Fruit fly (Drosophila melanogaster) whole organism, embryonic: ENCODE results near the gene udt.
A peak's percentile ranks its signal among the peaks of the same experiment; 100 is the strongest.

Experiments
- Atf-2 ChIP-seq: fragments of 200-800 bp; sonication (Bioruptor generic); optimal IDR thresholded peaks from 2 replicates; lab custom pipeline; 2016; ENCODE audit warnings: missing biosample characterization, missing genetic modification characterization
- Atf6 ChIP-seq: fragments of 200-800 bp; sonication (Bioruptor generic); IDR thresholded peaks from 2 replicates; pipeline ENCODE4 v1.3.6; 2022; ENCODE audit warnings: missing biosample characterization, missing genetic modification characterization
- CG11247 ChIP-seq: fragments of 200-800 bp; sonication (Bioruptor generic); IDR thresholded peaks from 2 replicates; pipeline ENCODE4 v1.3.6; 2022; ENCODE audit warnings: missing biosample characterization, missing genetic modification characterization
- CG12104 ChIP-seq: fragments of 200-800 bp; sonication (Bioruptor generic); optimal IDR thresholded peaks from 3 replicates; lab custom pipeline; 2016; ENCODE audit warnings: missing biosample characterization, missing genetic modification characterization
- CG13775 ChIP-seq: fragments of 200-800 bp; sonication (Bioruptor generic); optimal IDR thresholded peaks from 3 replicates; lab custom pipeline; 2017; ENCODE audit warnings: missing biosample characterization, mild to moderate bottlenecking, missing genetic modification characterization
- CG14965 ChIP-seq: fragments of 200-800 bp; sonication (Bioruptor generic); optimal IDR thresholded peaks from 2 replicates; lab custom pipeline; 2016; ENCODE audit warnings: missing biosample characterization, missing genetic modification characterization, borderline replicate concordance
- CG16863 ChIP-seq: fragments of 200-800 bp; sonication (Bioruptor generic); optimal IDR thresholded peaks from 3 replicates; lab custom pipeline; 2016; ENCODE audit warnings: missing biosample characterization, missing genetic modification characterization
- CG2875 ChIP-seq: fragments of 200-800 bp; sonication (Bioruptor generic); optimal IDR thresholded peaks from 2 replicates; lab custom pipeline; 2017; ENCODE audit warnings: missing biosample characterization, mild to moderate bottlenecking, missing genetic modification characterization, missing genetic modification reagents
- CG3726 ChIP-seq: fragments of 200-800 bp; sonication (Bioruptor generic); IDR thresholded peaks from 3 replicates; pipeline ENCODE4, ENCODE4 v1.3.6; 2022; ENCODE audit warnings: missing biosample characterization, missing genetic modification characterization
- CG3838 ChIP-seq: fragments of 200-800 bp; sonication (Bioruptor generic); optimal IDR thresholded peaks from 3 replicates; lab custom pipeline; 2016; ENCODE audit warnings: missing biosample characterization, missing genetic modification characterization
- CG3995 ChIP-seq: fragments of 200-800 bp; sonication (Bioruptor generic); optimal IDR thresholded peaks from 3 replicates; lab custom pipeline; 2016; ENCODE audit warnings: missing biosample characterization, missing genetic modification characterization
- CG4328 ChIP-seq: fragments of 200-800 bp; sonication (Bioruptor generic); optimal IDR thresholded peaks from 3 replicates; lab custom pipeline; 2017; ENCODE audit warnings: missing biosample characterization, missing genetic modification reagents, missing genetic modification characterization
- CG4707 ChIP-seq: fragments of 200-800 bp; sonication (Bioruptor generic); optimal IDR thresholded peaks from 2 replicates; lab custom pipeline; 2018; ENCODE audit warnings: missing biosample characterization, mild to moderate bottlenecking, missing genetic modification characterization, moderate library complexity
- CG5180 ChIP-seq: fragments of 200-800 bp; sonication (Bioruptor generic); optimal IDR thresholded peaks from 3 replicates; lab custom pipeline; 2017; ENCODE audit warnings: missing biosample characterization, missing genetic modification characterization, mild to moderate bottlenecking, moderate library complexity, missing genetic modification reagents
- CG6683 ChIP-seq: fragments of 200-800 bp; sonication (Bioruptor generic); optimal IDR thresholded peaks from 2 replicates; lab custom pipeline; 2017; ENCODE audit warnings: missing biosample characterization, mild to moderate bottlenecking, missing genetic modification characterization, missing genetic modification reagents
- CG6854 ChIP-seq: fragments of 200-800 bp; sonication (Bioruptor generic); optimal IDR thresholded peaks from 3 replicates; lab custom pipeline; 2017; ENCODE audit warnings: missing biosample characterization, mild to moderate bottlenecking, missing genetic modification characterization
- CG8765 ChIP-seq: fragments of 200-800 bp; sonication (Bioruptor generic); IDR thresholded peaks from 2 replicates; pipeline ENCODE4 v1.3.6; 2022; ENCODE audit warnings: missing biosample characterization, missing genetic modification characterization
- CG9797 ChIP-seq: fragments of 200-800 bp; sonication (Bioruptor generic); optimal IDR thresholded peaks from 3 replicates; lab custom pipeline; 2018; ENCODE audit warnings: missing biosample characterization, mild to moderate bottlenecking, missing genetic modification characterization
- Camta ChIP-seq: fragments of 200-800 bp; sonication (Bioruptor generic); optimal IDR thresholded peaks from 2 replicates; lab custom pipeline; 2016; ENCODE audit warnings: missing biosample characterization, missing genetic modification characterization
- Doc2 ChIP-seq: fragments of 200-800 bp; sonication (Bioruptor generic); IDR thresholded peaks from 2 replicates; pipeline ENCODE4 v1.3.6; 2022; ENCODE audit warnings: missing biosample characterization, missing genetic modification characterization
- Drgx ChIP-seq: fragments of 200-800 bp; sonication (Bioruptor generic); IDR thresholded peaks from 2 replicates; pipeline ENCODE4 v1.3.6; 2022; ENCODE audit warnings: missing biosample characterization, missing genetic modification characterization
- E2f2 ChIP-seq: fragments of 200-800 bp; sonication (Bioruptor generic); IDR thresholded peaks from 2 replicates; pipeline ENCODE4 v1.3.6; 2022; ENCODE audit warnings: missing biosample characterization, missing genetic modification characterization
- Gug ChIP-seq: fragments of 200-800 bp; sonication (Bioruptor generic); IDR thresholded peaks from 4 replicates; pipeline ENCODE4 v1.3.6; 2022; ENCODE audit warnings: missing biosample characterization, missing genetic modification characterization
- HmgD ChIP-seq: fragments of 200-800 bp; sonication (Bioruptor generic); optimal IDR thresholded peaks from 3 replicates; lab custom pipeline; 2016; ENCODE audit warnings: missing biosample characterization, missing genetic modification characterization
- Hr3 ChIP-seq: fragments of 200-800 bp; sonication (Bioruptor generic); optimal IDR thresholded peaks from 3 replicates; lab custom pipeline; 2016; ENCODE audit warnings: missing biosample characterization, missing genetic modification characterization
- Kr ChIP-seq: fragments of 200-800 bp; sonication (Bioruptor generic); optimal IDR thresholded peaks from 2 replicates; lab custom pipeline; 2017; ENCODE audit warnings: missing biosample characterization, mild to moderate bottlenecking, missing genetic modification characterization
- Lhr ChIP-seq: fragments of 200-800 bp; sonication (Bioruptor generic); optimal IDR thresholded peaks from 3 replicates; lab custom pipeline; 2017; ENCODE audit warnings: mild to moderate bottlenecking, missing biosample characterization, missing genetic modification reagents, missing genetic modification characterization
- NFAT ChIP-seq: fragments of 200-800 bp; sonication (Bioruptor generic); IDR thresholded peaks from 2 replicates; pipeline ENCODE4 v1.3.6; 2022; ENCODE audit warnings: missing biosample characterization, missing genetic modification characterization
- Nf-YA ChIP-seq: fragments of 200-800 bp; sonication (Bioruptor generic); IDR thresholded peaks from 2 replicates; pipeline ENCODE4 v1.3.6; 2022; ENCODE audit warnings: missing biosample characterization, missing genetic modification characterization
- Rfx ChIP-seq: fragments of 200-800 bp; sonication (Bioruptor generic); IDR thresholded peaks from 2 replicates; pipeline ENCODE4 v1.3.6; 2022; ENCODE audit warnings: missing biosample characterization, missing genetic modification characterization
- Rx ChIP-seq: fragments of 200-800 bp; sonication (Bioruptor generic); IDR thresholded peaks from 2 replicates; pipeline ENCODE4 v1.3.6; 2022; ENCODE audit warnings: missing biosample characterization, missing genetic modification characterization
- Sox102F ChIP-seq: fragments of 200-800 bp; sonication (Bioruptor generic); optimal IDR thresholded peaks from 2 replicates; lab custom pipeline; 2018; ENCODE audit warnings: missing biosample characterization, mild to moderate bottlenecking, missing genetic modification characterization, moderate library complexity
- Usf ChIP-seq: fragments of 200-800 bp; sonication (Bioruptor generic); optimal IDR thresholded peaks from 2 replicates; lab custom pipeline; 2017; ENCODE audit warnings: missing genotype, missing biosample characterization, missing genetic modification characterization
- Xrp1 ChIP-seq: fragments of 200-800 bp; sonication (Bioruptor generic); IDR thresholded peaks from 2 replicates; pipeline ENCODE4 v1.3.6; 2022; ENCODE audit warnings: missing biosample characterization, missing genetic modification characterization
- bbx ChIP-seq: fragments of 200-800 bp; sonication (Bioruptor generic); IDR thresholded peaks from 2 replicates; pipeline ENCODE4 v1.3.6; 2022; ENCODE audit warnings: missing biosample characterization, missing genetic modification characterization; ENCODE audit not compliant: partially characterized antibody
- chn ChIP-seq: fragments of 200-800 bp; sonication (Bioruptor generic); optimal IDR thresholded peaks from 2 replicates; lab custom pipeline; 2016; ENCODE audit warnings: missing biosample characterization, missing genetic modification characterization
- dmrt11E ChIP-seq: fragments of 200-800 bp; sonication (Bioruptor generic); optimal IDR thresholded peaks from 3 replicates; lab custom pipeline; 2018; ENCODE audit warnings: missing biosample characterization, mild to moderate bottlenecking, missing genetic modification characterization, moderate library complexity
- grau ChIP-seq: fragments of 200-800 bp; optimal IDR thresholded peaks from 3 replicates; lab custom pipeline; 2019; ENCODE audit warnings: missing biosample characterization, mild to moderate bottlenecking, missing genetic modification characterization, moderate library complexity
- hth ChIP-seq: fragments of >200 bp; optimal IDR thresholded peaks from 2 replicates; lab custom pipeline; 2017; ENCODE audit warnings: inconsistent platforms
- inv ChIP-seq: fragments of 200-800 bp; sonication (Bioruptor generic); IDR thresholded peaks from 2 replicates; pipeline ENCODE4 v1.3.6; 2022; ENCODE audit warnings: missing biosample characterization, missing genetic modification characterization; ENCODE audit not compliant: partially characterized antibody
- jumu ChIP-seq: fragments of 200-800 bp; sonication (Bioruptor generic); optimal IDR thresholded peaks from 3 replicates; lab custom pipeline; 2016; ENCODE audit warnings: missing biosample characterization, missing genetic modification characterization
- ken ChIP-seq: fragments of 200-800 bp; sonication (Bioruptor generic); IDR thresholded peaks from 3 replicates; pipeline ENCODE4 v1.3.6; 2022; ENCODE audit warnings: missing biosample characterization, missing genetic modification characterization
- lilli ChIP-seq: fragments of 200-800 bp; sonication (Bioruptor generic); optimal IDR thresholded peaks from 3 replicates; lab custom pipeline; 2016; ENCODE audit warnings: missing biosample characterization, missing genetic modification characterization
- otp ChIP-seq: fragments of 200-800 bp; sonication (Bioruptor generic); IDR thresholded peaks from 3 replicates; pipeline ENCODE4, ENCODE4 v1.3.6; 2022; ENCODE audit warnings: missing biosample characterization, missing genetic modification characterization
- pum ChIP-seq: fragments of 200-800 bp; sonication (Bioruptor generic); optimal IDR thresholded peaks from 2 replicates; lab custom pipeline; 2016; ENCODE audit warnings: missing biosample characterization, missing genetic modification characterization
- sd ChIP-seq: fragments of 200-800 bp; sonication (Bioruptor generic); optimal IDR thresholded peaks from 3 replicates; lab custom pipeline; 2018; ENCODE audit warnings: missing biosample characterization, mild to moderate bottlenecking, missing genetic modification characterization, moderate library complexity
- sisA ChIP-seq: fragments of 200-800 bp; sonication (Bioruptor generic); IDR thresholded peaks from 2 replicates; pipeline ENCODE4 v1.3.6; 2022; ENCODE audit warnings: missing biosample characterization, missing genetic modification characterization
- slp2 ChIP-seq: fragments of 200-800 bp; sonication (Bioruptor generic); optimal IDR thresholded peaks from 2 replicates; lab custom pipeline; 2016; ENCODE audit warnings: missing biosample characterization, missing genetic modification characterization
- sob ChIP-seq: fragments of 200-800 bp; sonication (Bioruptor generic); IDR thresholded peaks from 2 replicates; pipeline ENCODE4 v1.3.6; 2022; ENCODE audit warnings: missing biosample characterization, missing genetic modification characterization
- trh ChIP-seq: fragments of 200-800 bp; sonication (Bioruptor generic); optimal IDR thresholded peaks from 2 replicates; lab custom pipeline; 2016; ENCODE audit warnings: missing biosample characterization, missing genetic modification characterization
- zf30C ChIP-seq: fragments of 200-800 bp; sonication (Bioruptor generic); optimal IDR thresholded peaks from 3 replicates; lab custom pipeline; 2018; ENCODE audit warnings: missing biosample characterization, mild to moderate bottlenecking, missing genetic modification characterization

Gene udt

dm6 chr3R:23767417-23767853 lies 4.4 kb upstream of the udt start, which contains the start of the genes CG10214 and CG10375 (continued):
- TF ChIP-seq Sox102F (GFP tag; lab: Kevin White, UChicago) = peak; percentile 68
- TF ChIP-seq hth (lab: Kevin White, UChicago) = no peak
- TF ChIP-seq CG6683 = peak; percentile 48
- TF ChIP-seq CG9797 (GFP tag; lab: Kevin White, UChicago) = peak; percentile 98
- TF ChIP-seq zf30C = no peak
- 0 out of 2 replicates have a peak, but pooled peaks have one; percentile 29 for TF ChIP-seq CG8765
- no peak for TF ChIP-seq NFAT (GFP tag; lab: Robert Waterston, UW)
- peak; percentile 64 for TF ChIP-seq dmrt11E
- TF ChIP-seq Atf6 = 0 out of 2 replicates have a peak, but pooled peaks have one; percentile 44
- peak; percentile 72 for TF ChIP-seq CG3995 (GFP tag; lab: Kevin White, UChicago)
- no peak for TF ChIP-seq CG3726 (GFP tag; lab: Robert Waterston, UW)
- peak; percentile 76 for TF ChIP-seq CG16863
- no peak for TF ChIP-seq CG14965 (GFP tag; lab: Kevin White, UChicago)
- TF ChIP-seq CG13775 (GFP tag; lab: Kevin White, UChicago) = peak; percentile 62
- no peak for TF ChIP-seq bbx (GFP tag; lab: Robert Waterston, UW)
- TF ChIP-seq Hr3 (GFP tag; lab: Kevin White, UChicago) = peak; percentile 68
- no peak for TF ChIP-seq Usf (GFP tag; lab: Kevin White, UChicago)
- TF ChIP-seq CG4707 (GFP tag; lab: Kevin White, UChicago) = peak; percentile 17
- no peak for TF ChIP-seq Kr
- TF ChIP-seq sob = peak; percentile 73; the same call in 1 of the 2 replicates
- peak; percentile 27 for TF ChIP-seq CG12104
- no peak for TF ChIP-seq Doc2 (GFP tag; lab: Robert Waterston, UW)
- 0 out of 2 replicates have a peak, but pooled peaks have one; percentile 37 for TF ChIP-seq CG11247 (GFP tag; lab: Robert Waterston, UW)
- TF ChIP-seq Xrp1 (GFP tag; lab: Robert Waterston, UW) = peak; percentile 62; the same call in 1 of the 2 replicates
- TF ChIP-seq grau (tag; lab: Kevin White, UChicago) = peak; percentile 74
- no peak for TF ChIP-seq Nf-YA (GFP tag; lab: Robert Waterston, UW)
- TF ChIP-seq inv (GFP tag; lab: Robert Waterston, UW) = no peak
- peak; percentile 10 for TF ChIP-seq Atf-2
- TF ChIP-seq Drgx (GFP tag; lab: Robert Waterston, UW) = peak; percentile 47; the same call in 1 of the 2 replicates
- TF ChIP-seq CG3838 (GFP tag; lab: Kevin White, UChicago) = peak; percentile 34
- peak; percentile 28 for TF ChIP-seq CG6854 (GFP tag; lab: Kevin White, UChicago)
- TF ChIP-seq Rx (GFP tag; lab: Robert Waterston, UW) = peak; percentile 59
- peak; percentile 86 for TF ChIP-seq HmgD (GFP tag; lab: Kevin White, UChicago)
- TF ChIP-seq otp = 0 out of 3 replicates have a peak, but pooled peaks have one; percentile 65
- peak; percentile 69 for TF ChIP-seq E2f2 (GFP tag; lab: Robert Waterston, UW)
- peak; percentile 30; the same call in 1 of the 4 replicates for TF ChIP-seq Gug
- TF ChIP-seq CG2875 (GFP tag; lab: Kevin White, UChicago) = peak; percentile 43
- TF ChIP-seq trh (GFP tag; lab: Kevin White, UChicago) = peak; percentile 41
- peak; percentile 42 for TF ChIP-seq CG4328
- no peak for TF ChIP-seq CG5180 (GFP tag; lab: Kevin White, UChicago)
- peak; percentile 84 for TF ChIP-seq jumu (GFP tag; lab: Kevin White, UChicago)
- peak; percentile 90 for TF ChIP-seq lilli (GFP tag; lab: Kevin White, UChicago)
- peak; percentile 60 for TF ChIP-seq sisA
- peak; percentile 75 for TF ChIP-seq Rfx (GFP tag; lab: Robert Waterston, UW)
- TF ChIP-seq sd = peak; percentile 71
- peak; percentile 43; the same call in 1 of the 3 replicates for TF ChIP-seq ken
- peak; percentile 78 for TF ChIP-seq Camta (GFP tag; lab: Kevin White, UChicago)
- TF ChIP-seq Lhr = peak; percentile 53
- peak; percentile 60 for TF ChIP-seq slp2 (GFP tag; lab: Kevin White, UChicago)
- peak; percentile 78 for TF ChIP-seq pum (GFP tag; lab: Kevin White, UChicago)
- TF ChIP-seq chn (GFP tag; lab: Kevin White, UChicago) = peak; percentile 86
